Fruit fly (Drosophila melanogaster): Measurements from ENCODE around the gene CG33116.

dm6 chr2L:19582185-19582584, 48.9 kb downstream of the CG33116 start, which contains the start of gene Hakai:
- TF ChIP-seq EcR (GFP tag; optimal IDR thresholded peaks at IDR 0.05), result no peak
- peak; percentile 19 for TF ChIP-seq Pif1B (GFP tag; optimal IDR thresholded peaks at IDR 0.05)
- no peak for TF ChIP-seq CG13204 (GFP tag; optimal IDR thresholded peaks at IDR 0.05)
- TF ChIP-seq CG12605 (GFP tag; IDR thresholded peaks at IDR 0.05), result no peak
- peak; percentile 37 for TF ChIP-seq Snoo (tag; optimal IDR thresholded peaks at IDR 0.05)
- TF ChIP-seq gl (tag; optimal IDR thresholded peaks at IDR 0.05), result no peak
- no peak for TF ChIP-seq CG17806 (tag; optimal IDR thresholded peaks at IDR 0.05)
- TF ChIP-seq Ets98B (GFP tag; IDR thresholded peaks at IDR 0.05), result 0 out of 2 replicates have a peak, but pooled peaks have one; percentile 7
- no peak for TF ChIP-seq CG14655 (GFP tag; optimal IDR thresholded peaks at IDR 0.05)
- TF ChIP-seq CG10348 (GFP tag; IDR thresholded peaks at IDR 0.05), result no peak
- TF ChIP-seq CG8301 (tag; optimal IDR thresholded peaks at IDR 0.05), result no peak
- TF ChIP-seq CG34367 (tag; optimal IDR thresholded peaks at IDR 0.05), result no peak
- TF ChIP-seq rn (GFP tag; IDR thresholded peaks at IDR 0.05), result 0 out of 2 replicates have a peak, but pooled peaks have one; percentile 21

All from whole organism, pupa.